Worm (Caenorhabditis elegans) whole organism, midembryonic: Measurements from ENCODE around the gene Y42H9AR.1.
"Not testable (repeated sequence)": the region's sequence is repeated elsewhere in the genome, so short reads cannot be mapped to it uniquely, and the experiment has no call there.

ENCODE experiments used
- flt-1 ChIP-seq: fragments of 200-800 bp; sonication (Bioruptor generic); IDR thresholded peaks from 2 replicates; pipeline ENCODE4 v1.3.6; 2022; ENCODE audit warnings: missing genetic modification characterization, missing compliant biosample characterization
- klf-2 ChIP-seq: fragments of 200-800 bp; sonication (Bioruptor generic); conservative IDR thresholded peaks from 2 replicates; pipeline ENCODE4 v1.3.6; 2022; ENCODE audit warnings: missing genetic modification reagents, missing genetic modification characterization, missing compliant biosample characterization
- med-1 ChIP-seq: sonication (generic microtip); optimal IDR thresholded peaks from 2 replicates; lab custom pipeline; 2017; ENCODE audit warnings: missing genetic modification characterization, mild to moderate bottlenecking, missing compliant biosample characterization, antibody characterized with exemption, missing genetic modification reagents; ENCODE audit not compliant: insufficient read depth
- tab-1 ChIP-seq: fragments of 200-800 bp; sonication (Bioruptor generic); IDR thresholded peaks from 2 replicates; pipeline ENCODE4 v1.3.6; 2022; ENCODE audit warnings: missing genetic modification characterization, missing compliant biosample characterization
- ztf-23 ChIP-seq: fragments of 200-800 bp; sonication (Bioruptor generic); IDR thresholded peaks from 2 replicates; pipeline ENCODE4 v1.3.6; 2022; ENCODE audit warnings: missing genetic modification reagents, missing genetic modification characterization, missing compliant biosample characterization
- ztf-29 ChIP-seq: fragments of 200-800 bp; sonication (Bioruptor generic); IDR thresholded peaks from 2 replicates; pipeline ENCODE4 v1.3.6; 2022; ENCODE audit warnings: missing genetic modification reagents, missing genetic modification characterization, missing compliant biosample characterization

ce11 chrIV:8122349-8122748, 9.2 kb downstream of the Y42H9AR.1 start, which contains the start of gene erp-44.3:
- TF ChIP-seq flt-1 (GFP tag; lab: Robert Waterston, UW); ztf-23; ztf-29; med-1 (GFP tag; lab: Kevin White, UChicago); klf-2; tab-1 (GFP tag; lab: Robert Waterston, UW): not testable (repeated sequence)
